Worm (Caenorhabditis elegans) whole organism, young adult: Measurements from ENCODE around the gene F40F8.1.

Source experiments
- B0336.3 ChIP-seq: fragments of 200-800 bp; sonication (Bioruptor generic); IDR thresholded peaks from 2 replicates; pipeline ENCODE4 v1.3.6; 2022; ENCODE audit warnings: missing genetic modification characterization, missing compliant biosample characterization
- F10E7.11 ChIP-seq: sonication (generic microtip); optimal IDR thresholded peaks from 2 replicates; lab custom pipeline; 2017; ENCODE audit warnings: mild to moderate bottlenecking, missing genetic modification characterization, moderate library complexity, missing compliant biosample characterization
- F23B12.7 ChIP-seq: sonication (generic microtip); optimal IDR thresholded peaks from 2 replicates; lab custom pipeline; 2017; ENCODE audit warnings: missing genetic modification characterization, mild to moderate bottlenecking, missing compliant biosample characterization, antibody characterized with exemption, moderate library complexity; ENCODE audit not compliant: insufficient read depth
- F33H1.4 ChIP-seq: fragments of 200-800 bp; sonication (Bioruptor generic); IDR thresholded peaks from 2 replicates; pipeline ENCODE4 v1.3.6; 2022; ENCODE audit warnings: missing genetic modification reagents, missing genetic modification characterization, missing compliant biosample characterization
- F37B4.10 ChIP-seq: fragments of 200-800 bp; sonication (Bioruptor generic); IDR thresholded peaks from 2 replicates; pipeline ENCODE4 v1.3.6; 2022; ENCODE audit warnings: missing genetic modification characterization, missing compliant biosample characterization
- F49E8.2 ChIP-seq: sonication (generic microtip); optimal IDR thresholded peaks from 3 replicates; lab custom pipeline; 2017; ENCODE audit warnings: missing genetic modification characterization, mild to moderate bottlenecking, missing compliant biosample characterization, antibody characterized with exemption, moderate library complexity; ENCODE audit not compliant: insufficient read depth
- F52B5.7 ChIP-seq: sonication (generic microtip); optimal IDR thresholded peaks from 2 replicates; lab custom pipeline; 2016; ENCODE audit warnings: mild to moderate bottlenecking, missing genetic modification characterization, missing compliant biosample characterization
- Y53F4B.3 ChIP-seq: fragments of 200-800 bp; sonication (Bioruptor generic); IDR thresholded peaks from 2 replicates; pipeline ENCODE4 v1.3.6; 2022; ENCODE audit warnings: missing genetic modification reagents, missing genetic modification characterization, missing compliant biosample characterization
- Y53G8AR.9 ChIP-seq: fragments of 200-800 bp; sonication (Bioruptor generic); conservative IDR thresholded peaks from 2 replicates; pipeline ENCODE4 v1.3.6; 2022; ENCODE audit warnings: missing genetic modification reagents, missing genetic modification characterization, missing compliant biosample characterization
- aptf-3 ChIP-seq: fragments of 200-800 bp; sonication (Bioruptor generic); IDR thresholded peaks from 2 replicates; pipeline ENCODE4 v1.3.6; 2022; ENCODE audit warnings: missing genetic modification characterization, missing compliant biosample characterization
- ccch-3 ChIP-seq: fragments of 200-800 bp; sonication (Bioruptor generic); optimal IDR thresholded peaks from 2 replicates; lab custom pipeline; 2018; ENCODE audit warnings: mild to moderate bottlenecking, missing genetic modification characterization, missing compliant biosample characterization
- cebp-1 ChIP-seq, 2 experiments: fragments of 200-800 bp in 1 of 2; sonication (Bioruptor generic) in 1 of 2; sonication (generic microtip) in 1 of 2; IDR thresholded peaks in 1 of 2; optimal IDR thresholded peaks in 1 of 2; 2 replicates each; pipeline versions ENCODE4 v1.3.6 to Lab custom; 2017 to 2022; ENCODE audit warnings: missing compliant biosample characterization in 2 of 2, missing genetic modification characterization in 2 of 2, mild to moderate bottlenecking in 1 of 2, missing genetic modification reagents in 1 of 2, moderate library complexity in 1 of 2
- cebp-2 ChIP-seq: fragments of 200-800 bp; sonication (Bioruptor generic); IDR thresholded peaks from 2 replicates; pipeline ENCODE4 v1.3.6; 2022; ENCODE audit warnings: missing genetic modification characterization, missing compliant biosample characterization
- ceh-58 ChIP-seq: fragments of 200-800 bp; sonication (Bioruptor generic); IDR thresholded peaks from 2 replicates; pipeline ENCODE4 v1.3.6; 2022; ENCODE audit warnings: missing genetic modification characterization, missing compliant biosample characterization
- ceh-91 ChIP-seq: fragments of 200-800 bp; sonication (Bioruptor generic); IDR thresholded peaks from 2 replicates; pipeline ENCODE4 v1.3.6; 2022; ENCODE audit warnings: missing genetic modification reagents, missing genetic modification characterization, missing compliant biosample characterization
- chd-7 ChIP-seq: sonication (generic microtip); optimal IDR thresholded peaks from 2 replicates; lab custom pipeline; 2016; ENCODE audit warnings: mild to moderate bottlenecking, missing genetic modification characterization, moderate library complexity, missing compliant biosample characterization
- die-1 ChIP-seq: sonication (generic microtip); optimal IDR thresholded peaks from 2 replicates; lab custom pipeline; 2016; ENCODE audit warnings: missing genotype, mild to moderate bottlenecking, missing genetic modification characterization, missing compliant biosample characterization
- dox-1 ChIP-seq: fragments of 200-800 bp; sonication (Bioruptor generic); IDR thresholded peaks from 2 replicates; pipeline ENCODE4 v1.3.6; 2022; ENCODE audit warnings: missing genetic modification reagents, missing genetic modification characterization, missing compliant biosample characterization
- dpff-1 ChIP-seq: sonication (generic microtip); optimal IDR thresholded peaks from 2 replicates; lab custom pipeline; 2017; ENCODE audit warnings: mild to moderate bottlenecking, missing genetic modification characterization, missing compliant biosample characterization
- efl-1 ChIP-seq: fragments of 150-350 bp; optimal IDR thresholded peaks from 2 replicates; lab custom pipeline; 2014; ENCODE audit warnings: missing biosample characterization, missing genetic modification reagents, missing genetic modification characterization
- hrde-1 ChIP-seq: sonication (generic microtip); optimal IDR thresholded peaks from 2 replicates; lab custom pipeline; 2016; ENCODE audit warnings: missing genetic modification characterization, mild to moderate bottlenecking, missing compliant biosample characterization, moderate library complexity, missing genotype, missing genetic modification reagents, borderline replicate concordance
- hsf-1 ChIP-seq: fragments of 200-800 bp; sonication (Bioruptor generic); IDR thresholded peaks from 2 replicates; pipeline ENCODE4 v1.3.6; 2022; ENCODE audit warnings: missing genetic modification reagents, missing genetic modification characterization, missing compliant biosample characterization
- lin-26 ChIP-seq: fragments of 200-800 bp; sonication (Bioruptor generic); IDR thresholded peaks from 2 replicates; pipeline ENCODE4 v1.3.6; 2022; ENCODE audit warnings: missing genetic modification reagents, missing genetic modification characterization, missing compliant biosample characterization
- lin-35 ChIP-seq, 3 experiments: fragments of 150-350 bp in 2 of 3; sonication (generic microtip) in 1 of 3; optimal IDR thresholded peaks; 2 replicates each; lab custom pipeline; 2014 to 2018; ENCODE audit warnings: missing biosample characterization in 3 of 3, missing genetic modification characterization in 3 of 3, missing genetic modification reagents in 3 of 3
- lsl-1 ChIP-seq: fragments of 200-800 bp; sonication (Bioruptor generic); optimal IDR thresholded peaks from 2 replicates; lab custom pipeline; 2018; ENCODE audit warnings: mild to moderate bottlenecking, missing genetic modification characterization, moderate library complexity, missing compliant biosample characterization
- madf-6 ChIP-seq: fragments of 200-800 bp; sonication (Bioruptor generic); IDR thresholded peaks from 2 replicates; pipeline ENCODE4 v1.3.6; 2022; ENCODE audit warnings: missing genetic modification reagents, missing genetic modification characterization, missing compliant biosample characterization
- madf-8 ChIP-seq: fragments of 200-800 bp; sonication (Bioruptor generic); conservative IDR thresholded peaks from 2 replicates; pipeline ENCODE4 v1.3.6; 2022; ENCODE audit warnings: missing genetic modification reagents, missing genetic modification characterization, missing compliant biosample characterization
- mcd-1 ChIP-seq: fragments of 200-800 bp; sonication (Bioruptor generic); IDR thresholded peaks from 2 replicates; pipeline ENCODE4 v1.3.6; 2022; ENCODE audit warnings: missing genetic modification reagents, missing genetic modification characterization, missing compliant biosample characterization
- mel-28 ChIP-seq: sonication (generic microtip); optimal IDR thresholded peaks from 2 replicates; lab custom pipeline; 2016; ENCODE audit warnings: borderline replicate concordance, mild to moderate bottlenecking, missing genetic modification characterization, missing compliant biosample characterization
- mes-4 ChIP-seq: sonication (generic microtip); optimal IDR thresholded peaks from 2 replicates; lab custom pipeline; 2016; ENCODE audit warnings: missing genotype, missing genetic modification characterization, missing compliant biosample characterization
- nhr-179 ChIP-seq: sonication (generic microtip); optimal IDR thresholded peaks from 2 replicates; lab custom pipeline; 2016; ENCODE audit warnings: mild to moderate bottlenecking, missing genetic modification characterization, missing compliant biosample characterization
- pbrm-1 ChIP-seq: fragments of 200-800 bp; sonication (Bioruptor generic); IDR thresholded peaks from 2 replicates; pipeline ENCODE4 v1.3.6; 2022; ENCODE audit warnings: missing genetic modification reagents, missing genetic modification characterization, missing compliant biosample characterization
- rcor-1 ChIP-seq: fragments of 200-800 bp; sonication (Bioruptor generic); IDR thresholded peaks from 2 replicates; pipeline ENCODE4 v1.3.6; 2022; ENCODE audit warnings: missing genetic modification reagents, missing genetic modification characterization, missing compliant biosample characterization
- sdz-38 ChIP-seq: sonication (generic microtip); optimal IDR thresholded peaks from 2 replicates; lab custom pipeline; 2016; ENCODE audit warnings: missing genotype, missing genetic modification characterization, missing compliant biosample characterization
- snpc-1.3 ChIP-seq: sonication (generic microtip); optimal IDR thresholded peaks from 2 replicates; lab custom pipeline; 2017; ENCODE audit warnings: missing genetic modification characterization, mild to moderate bottlenecking, missing compliant biosample characterization, antibody characterized with exemption, moderate library complexity, missing genotype, missing genetic modification reagents; ENCODE audit not compliant: insufficient read depth
- snpc-3.4 ChIP-seq: sonication (generic microtip); optimal IDR thresholded peaks from 2 replicates; lab custom pipeline; 2017; ENCODE audit warnings: missing genetic modification characterization, mild to moderate bottlenecking, missing compliant biosample characterization, antibody characterized with exemption, moderate library complexity, missing genotype, missing genetic modification reagents
- somi-1 ChIP-seq: fragments of 200-800 bp; sonication (Bioruptor generic); optimal IDR thresholded peaks from 2 replicates; lab custom pipeline; 2018; ENCODE audit warnings: mild to moderate bottlenecking, missing genetic modification characterization, missing compliant biosample characterization
- tbp1 ChIP-seq: fragments of 200-800 bp; sonication (Bioruptor generic); optimal IDR thresholded peaks from 2 replicates; lab custom pipeline; 2018; ENCODE audit warnings: mild to moderate bottlenecking, missing genetic modification characterization, missing compliant biosample characterization
- tbx-9 ChIP-seq: sonication (generic microtip); optimal IDR thresholded peaks from 2 replicates; lab custom pipeline; 2016; ENCODE audit warnings: borderline replicate concordance, missing genetic modification characterization, inconsistent platforms, missing compliant biosample characterization
- tlf-1 ChIP-seq: fragments of 200-800 bp; sonication (Bioruptor generic); optimal IDR thresholded peaks from 2 replicates; lab custom pipeline; 2018; ENCODE audit warnings: mild to moderate bottlenecking, missing genetic modification characterization, missing compliant biosample characterization
- unc-62 ChIP-seq: fragments of 150-350 bp; optimal IDR thresholded peaks from 2 replicates; lab custom pipeline; 2014; ENCODE audit warnings: missing biosample characterization, missing genetic modification reagents, missing genetic modification characterization
- xnd-1 ChIP-seq: sonication (generic microtip); optimal IDR thresholded peaks from 2 replicates; lab custom pipeline; 2016; ENCODE audit warnings: missing genotype, missing genetic modification reagents, missing genetic modification characterization, missing compliant biosample characterization
- zfh-2 ChIP-seq: fragments of 200-800 bp; sonication (Bioruptor generic); conservative IDR thresholded peaks from 2 replicates; pipeline ENCODE4 v1.3.6; 2022; ENCODE audit warnings: missing genetic modification reagents, missing genetic modification characterization, missing compliant biosample characterization

Gene F40F8.1

ce11 chrII:11103657-11104056 lies 23.8 kb upstream of the F40F8.1 start, which contains the start of gene C09H10.5:
Gene C09H10.5 (minus strand): TSS chrII:11103757.
- TF ChIP-seq B0336.3 (GFP tag; lab: Robert Waterston, UW) (no peak), aptf-3 (GFP tag; lab: Robert Waterston, UW) (no peak), tbx-9 (tag; lab: Kevin White, UChicago) (no peak), ceh-91 (GFP tag; lab: Robert Waterston, UW) (no peak), F37B4.10 (no peak), nhr-179 (tag; lab: Kevin White, UChicago) (no peak), chd-7 (tag; lab: Kevin White, UChicago) (no peak), sdz-38 (tag; lab: Kevin White, UChicago) (no peak), somi-1 (GFP tag; lab: Kevin White, UChicago) (no peak), mes-4 (no peak), mel-28 (no peak), ceh-58 (GFP tag; lab: Robert Waterston, UW) (no peak), F10E7.11 (tag; lab: Kevin White, UChicago) (no peak)

ce11 chrII:11104162-11104561 lies 23.3 kb upstream of the F40F8.1 start, which contains the start of gene C09H10.9:
Gene C09H10.9 (plus strand): TSS chrII:11104462.
- TF ChIP-seq tbp1 (GFP tag; lab: Kevin White, UChicago) (no peak), hrde-1 (tag; lab: Kevin White, UChicago) (no peak), Y53G8AR.9 (no peak), ccch-3 (GFP tag; lab: Kevin White, UChicago) (no peak), pbrm-1 (GFP tag; lab: Robert Waterston, UW) (no peak), madf-8 (no peak), dpff-1 (tag; lab: Kevin White, UChicago) (no peak), lin-35 (GFP tag; optimal IDR thresholded peaks at IDR 0.05; lab: Kevin White, UChicago) (no peak), xnd-1 (tag; lab: Kevin White, UChicago) (no peak), die-1 (tag; lab: Kevin White, UChicago) (no peak), mcd-1 (GFP tag; lab: Robert Waterston, UW) (no peak), unc-62 (GFP tag; lab: Kevin White, UChicago) (no peak), lin-26 (GFP tag; lab: Robert Waterston, UW) (no peak)

ce11 chrII:11105981-11106711 lies 21.3 kb upstream of the F40F8.1 start, which contains the start of gene nasp-1:
Gene nasp-1 (plus strand): TSS chrII:11106612.
- TF ChIP-seq Y53F4B.3 (no peak), dpff-1 (tag; lab: Kevin White, UChicago) (no peak), efl-1 (GFP tag; lab: Kevin White, UChicago) (peak; percentile 94), ceh-91 (GFP tag; lab: Robert Waterston, UW) (peak; percentile 58; the same call in 1 of the 2 replicates), F23B12.7 (tag; lab: Kevin White, UChicago) (no peak), F33H1.4 (GFP tag; lab: Robert Waterston, UW) (peak; percentile 70), rcor-1 (GFP tag; lab: Robert Waterston, UW) (0 out of 2 replicates have a peak, but pooled peaks have one; percentile 6), F49E8.2 (peak; percentile 50), hsf-1 (GFP tag; lab: Robert Waterston, UW) (peak; percentile 69; the same call in 1 of the 2 replicates), tlf-1 (no peak), madf-6 (GFP tag; lab: Robert Waterston, UW) (peak; percentile 90), lin-26 (GFP tag; lab: Robert Waterston, UW) (peak; percentile 48; the same call in 1 of the 2 replicates), dox-1 (GFP tag; lab: Robert Waterston, UW) (peak; percentile 38; the same call in 1 of the 2 replicates), lsl-1 (GFP tag; lab: Kevin White, UChicago) (peak; percentile 91), F52B5.7 (no peak), snpc-1.3 (tag; lab: Kevin White, UChicago) (peak; percentile 70), zfh-2 (GFP tag; lab: Robert Waterston, UW) (no peak), cebp-1 (GFP tag; IDR thresholded peaks at IDR 0.05; lab: Robert Waterston, UW) (no peak), cebp-1 (tag; optimal IDR thresholded peaks at IDR 0.05; lab: Kevin White, UChicago) (peak; percentile 19), lin-35 (GFP tag; optimal IDR thresholded peaks at IDR 0.05; lab: Kevin White, UChicago) (peak in 1 of 3 experiments; percentile 3), tbx-9 (tag; lab: Kevin White, UChicago) (no peak), cebp-2 (GFP tag; lab: Robert Waterston, UW) (no peak), snpc-3.4 (tag; lab: Kevin White, UChicago) (peak; percentile 67)
